Fruit fly (Drosophila melanogaster): Measurements from ENCODE around the gene Atg4b.

DNA sequence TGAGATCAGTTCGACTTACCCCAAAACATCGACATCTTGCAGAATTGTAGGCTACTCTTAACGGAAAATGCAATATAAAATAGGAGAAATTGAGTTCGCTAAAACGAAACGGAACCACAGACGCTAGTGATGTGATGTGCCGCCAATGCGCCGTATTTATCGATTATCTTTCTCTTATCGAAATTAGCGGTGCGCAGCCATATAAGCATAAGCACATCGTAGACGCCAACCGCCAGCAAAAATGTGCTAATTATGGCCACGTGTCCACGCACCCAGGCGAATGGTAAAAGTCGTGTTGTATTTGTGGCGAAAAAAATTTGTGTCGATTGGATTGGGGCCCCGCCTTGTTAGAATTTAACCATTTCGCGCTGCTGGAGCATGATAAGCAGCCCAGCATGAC lies 23.7 kb downstream of the Atg4b start, which contains the start of the genes Fkbp39 and Cyfip:
- no peak for TF ChIP-seq pan (optimal IDR thresholded peaks at IDR 0.05)
- TF ChIP-seq Dll (optimal IDR thresholded peaks at IDR 0.05), result no peak
- no peak for TF ChIP-seq usp (GFP tag; optimal IDR thresholded peaks at IDR 0.05)

Measured in whole organism.